Comparison of ENCODE assay signal across 1 fruit fly cellular context in the genomic region with DNA sequence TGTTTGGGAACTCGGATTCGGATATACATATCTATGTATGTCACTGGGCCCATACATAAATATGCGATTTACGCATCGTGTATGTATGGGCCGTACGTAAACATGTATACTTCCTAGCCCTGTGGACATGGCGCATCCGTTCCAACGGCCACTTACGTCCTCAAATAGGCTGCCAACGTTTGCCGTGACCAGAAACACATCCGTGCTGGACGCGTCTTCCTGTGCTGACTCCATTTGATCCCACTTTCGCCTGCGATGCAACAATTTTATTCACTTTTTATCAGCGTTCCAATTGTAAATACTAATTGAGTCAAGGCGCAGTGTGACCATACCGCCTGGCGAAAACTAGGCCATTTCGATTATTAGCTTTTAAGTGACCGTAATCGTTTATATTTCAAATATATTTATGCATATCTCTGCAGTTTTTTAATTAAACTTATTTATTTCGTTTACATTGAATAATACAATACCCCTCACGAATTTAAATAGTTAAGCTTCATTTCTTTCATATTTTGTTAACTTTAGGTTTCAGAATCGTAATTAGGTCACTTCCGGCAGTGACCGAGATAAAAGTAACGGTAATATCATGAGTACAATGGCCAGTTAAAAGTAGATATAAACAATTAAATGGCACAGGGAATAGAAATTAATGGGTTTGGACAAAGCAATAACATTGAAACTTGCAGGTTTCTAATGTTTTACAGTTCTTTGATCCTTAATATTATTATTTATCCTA.
TF ChIP-seq lines count a peak whose summit lies in the region.

A gene (minus strand): TSS at position 336 of the 736 bp plus-strand sequence.

TF ChIP-seq in whole organism, embryonic, 481 proteins besides CTCF, POLR2A, EP300 and RAD21 (continued from another document):
- TF ChIP-seq Fer1 (GFP tag; optimal IDR thresholded peaks at IDR 0.05; lab: Kevin White, UChicago) (peak; percentile 1), Myb (GFP tag; optimal IDR thresholded peaks at IDR 0.05; lab: Kevin White, UChicago) (peak; percentile 91), chm (GFP tag; IDR thresholded peaks at IDR 0.05; lab: Robert Waterston, UW) (no peak), ATbp (GFP tag; optimal IDR thresholded peaks at IDR 0.05; lab: Kevin White, UChicago) (no peak), HmgZ (tag; optimal IDR thresholded peaks at IDR 0.05; lab: Kevin White, UChicago) (peak; percentile 28), BEAF-32 (GFP tag; optimal IDR thresholded peaks at IDR 0.05; lab: Kevin White, UChicago) (peak; percentile 34), Gsc (GFP tag; IDR thresholded peaks at IDR 0.05; lab: Robert Waterston, UW) (no peak), stwl (tag; optimal IDR thresholded peaks at IDR 0.05; lab: Kevin White, UChicago) (peak; percentile 51), CG9817 (tag; optimal IDR thresholded peaks at IDR 0.05; lab: Kevin White, UChicago) (no peak), esg (GFP tag; conservative IDR thresholded peaks at IDR 0.05; lab: Robert Waterston, UW) (no peak), grau (tag; optimal IDR thresholded peaks at IDR 0.05; lab: Kevin White, UChicago) (peak; percentile 8), Hmx (GFP tag; optimal IDR thresholded peaks at IDR 0.05; lab: Kevin White, UChicago) (no peak), Hr39 (optimal IDR thresholded peaks at IDR 0.05; lab: Kevin White, UChicago) (no peak), CG1832 (GFP tag; optimal IDR thresholded peaks at IDR 0.05; lab: Kevin White, UChicago) (no peak), sens (GFP tag; lab: Kevin White, UChicago) (peak; percentile 73), h (optimal IDR thresholded peaks at IDR 0.05; lab: Kevin White, UChicago) (no peak), CG4617 (GFP tag; optimal IDR thresholded peaks at IDR 0.05; lab: Kevin White, UChicago; ENCODE audit: borderline replicate concordance) (peak; percentile 75), Ets97D (GFP tag; optimal IDR thresholded peaks at IDR 0.05; lab: Kevin White, UChicago) (peak; percentile 81), trem (tag; optimal IDR thresholded peaks at IDR 0.05; lab: Kevin White, UChicago) (peak; percentile 3), nom (GFP tag; optimal IDR thresholded peaks at IDR 0.05; lab: Kevin White, UChicago) (peak; percentile 17), YL-1 (GFP tag; optimal IDR thresholded peaks at IDR 0.05; lab: Kevin White, UChicago) (peak; percentile 51), lbe (GFP tag; optimal IDR thresholded peaks at IDR 0.05; lab: Kevin White, UChicago) (no peak), CG12071 (GFP tag; optimal IDR thresholded peaks at IDR 0.05; lab: Kevin White, UChicago) (no peak), zen (tag; optimal IDR thresholded peaks at IDR 0.05; lab: Kevin White, UChicago) (peak; percentile 22), bbx (GFP tag; IDR thresholded peaks at IDR 0.05; lab: Robert Waterston, UW; ENCODE audit: partially characterized antibody) (0 out of 2 replicates have a peak, but pooled peaks have one; percentile 8), CG1603 (tag; optimal IDR thresholded peaks at IDR 0.05; lab: Kevin White, UChicago) (peak; percentile 33), NfI (GFP tag; optimal IDR thresholded peaks at IDR 0.05; lab: Kevin White, UChicago) (no peak), Eip74EF (GFP tag; optimal IDR thresholded peaks at IDR 0.05; lab: Kevin White, UChicago) (peak in 1 of 2 experiments; percentile 52), al (GFP tag; IDR thresholded peaks at IDR 0.05; lab: Robert Waterston, UW) (no peak), nmo (GFP tag; optimal IDR thresholded peaks at IDR 0.05; lab: Kevin White, UChicago) (peak; percentile 7), Rfx (GFP tag; IDR thresholded peaks at IDR 0.05; lab: Robert Waterston, UW) (no peak), peb (GFP tag; IDR thresholded peaks at IDR 0.05; lab: Robert Waterston, UW) (no peak), Ets65A (GFP tag; lab: Kevin White, UChicago) (peak; percentile 58), CG9797 (GFP tag; optimal IDR thresholded peaks at IDR 0.05; lab: Kevin White, UChicago) (peak; percentile 57), CG4360 (GFP tag; IDR thresholded peaks at IDR 0.05; lab: Robert Waterston, UW) (0 out of 2 replicates have a peak, but pooled peaks have one; percentile 19), ERR (GFP tag; optimal IDR thresholded peaks at IDR 0.05; lab: Kevin White, UChicago) (no peak), CG3995 (GFP tag; optimal IDR thresholded peaks at IDR 0.05; lab: Kevin White, UChicago) (peak; percentile 86), CG3838 (GFP tag; optimal IDR thresholded peaks at IDR 0.05; lab: Kevin White, UChicago) (no peak), kni (GFP tag; optimal IDR thresholded peaks at IDR 0.05; lab: Kevin White, UChicago) (peak; percentile 48), ci (GFP tag; IDR thresholded peaks at IDR 0.05; lab: Robert Waterston, UW) (0 out of 3 replicates have a peak, but pooled peaks have one; percentile 26), Hsf (GFP tag; optimal IDR thresholded peaks at IDR 0.05; lab: Kevin White, UChicago) (no peak), sd (tag; optimal IDR thresholded peaks at IDR 0.05; lab: Kevin White, UChicago) (no peak), Elba2 (GFP tag; optimal IDR thresholded peaks at IDR 0.05; lab: Kevin White, UChicago) (peak; percentile 4), vvl (GFP tag; IDR thresholded peaks at IDR 0.05; lab: Robert Waterston, UW) (peak; percentile 38), CG2116 (GFP tag; optimal IDR thresholded peaks at IDR 0.05; lab: Kevin White, UChicago) (peak; percentile 48), cg (GFP tag; optimal IDR thresholded peaks at IDR 0.05; lab: Kevin White, UChicago) (peak; percentile 57), Hr3 (GFP tag; optimal IDR thresholded peaks at IDR 0.05; lab: Kevin White, UChicago) (peak; percentile 86), CG13287 (GFP tag; IDR thresholded peaks at IDR 0.05; lab: Robert Waterston, UW; ENCODE audit: partially characterized antibody) (peak; percentile 50; the same call in 1 of the 2 replicates), CG3281 (GFP tag; optimal IDR thresholded peaks at IDR 0.05; lab: Kevin White, UChicago) (peak; percentile 8), Dip2 (GFP tag; IDR thresholded peaks at IDR 0.05; lab: Robert Waterston, UW) (no peak), CG34422 (GFP tag; IDR thresholded peaks at IDR 0.05; lab: Robert Waterston, UW) (0 out of 3 replicates have a peak, but pooled peaks have one; percentile 39), gfzf (GFP tag; optimal IDR thresholded peaks at IDR 0.05; lab: Kevin White, UChicago) (peak; percentile 73)
